Worm (Caenorhabditis elegans): ENCODE results near the gene gtf-2H4.

DNA sequence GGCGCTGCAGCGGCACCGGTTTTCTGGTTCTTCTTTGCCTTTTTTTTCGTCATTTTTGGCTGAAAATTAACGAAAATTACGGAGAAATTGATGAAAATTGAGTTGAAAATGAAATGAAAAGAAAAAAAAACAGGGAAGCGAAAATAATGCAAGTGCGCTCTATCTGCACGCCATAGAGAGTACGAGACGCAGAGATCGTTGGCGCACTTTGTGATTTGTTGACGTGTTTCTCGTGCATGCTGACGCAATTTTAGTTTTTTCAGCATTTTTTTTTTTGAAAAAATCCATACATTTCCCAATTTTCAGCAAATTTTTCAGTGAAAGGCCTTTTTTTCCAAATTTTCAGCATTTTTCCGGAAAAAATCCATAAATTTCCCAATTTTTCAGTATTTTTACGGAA is 18.4 kb upstream of the gtf-2H4 start, which contains the start of gene ntl-11:
- TF ChIP-seq elt-3 (tag; optimal IDR thresholded peaks at IDR 0.05) (no peak), nhr-11 (tag; optimal IDR thresholded peaks at IDR 0.05) (no peak), nhr-77 (tag; optimal IDR thresholded peaks at IDR 0.05) (peak; percentile 91), snpc-4 (tag; optimal IDR thresholded peaks at IDR 0.05) (peak; percentile 87), ama-1 (optimal IDR thresholded peaks at IDR 0.05) (peak; percentile 28), ztf-11 (tag; optimal IDR thresholded peaks at IDR 0.05) (peak; percentile 2)
